Worm (Caenorhabditis elegans) whole organism, L1 larva: ENCODE results near the gene K06G5.3.

Source experiments
- C34B4.2 ChIP-seq: sonication (generic microtip); optimal IDR thresholded peaks from 2 replicates; lab custom pipeline; 2017; ENCODE audit warnings: mild to moderate bottlenecking, missing genetic modification characterization, missing compliant biosample characterization
- aha-1 ChIP-seq: fragments of 150-350 bp; optimal IDR thresholded peaks from 2 replicates; lab custom pipeline; 2014; ENCODE audit warnings: missing biosample characterization, missing genetic modification characterization
- blmp-1 ChIP-seq: fragments of 150-350 bp; optimal IDR thresholded peaks from 2 replicates; lab custom pipeline; 2014; ENCODE audit warnings: missing biosample characterization, missing genetic modification characterization
- ceh-8 ChIP-seq: fragments of 200-800 bp; sonication (Bioruptor generic); optimal IDR thresholded peaks from 2 replicates; lab custom pipeline; 2018; ENCODE audit warnings: mild to moderate bottlenecking, missing genetic modification characterization, moderate library complexity, missing compliant biosample characterization
- ceh-82 ChIP-seq, 3 experiments: fragments of 150-350 bp in 1 of 3; sonication (generic microtip) in 2 of 3; optimal IDR thresholded peaks; 2 replicates each; lab custom pipeline; 2014 to 2017; ENCODE audit warnings: missing biosample characterization in 3 of 3, missing genetic modification characterization in 3 of 3
- ceh-88 ChIP-seq: fragments of 200-800 bp; sonication (Bioruptor generic); IDR thresholded peaks from 2 replicates; pipeline ENCODE4 v1.3.6; 2022; ENCODE audit warnings: missing genetic modification characterization, missing compliant biosample characterization
- ces-1 ChIP-seq: fragments of 150-350 bp; optimal IDR thresholded peaks from 2 replicates; lab custom pipeline; 2014; ENCODE audit warnings: missing biosample characterization, missing genetic modification reagents, missing genetic modification characterization
- dpl-1 ChIP-seq, 3 experiments: fragments of 150-350 bp in 2 of 3; sonication (generic microtip) in 1 of 3; optimal IDR thresholded peaks; 2 replicates each; lab custom pipeline; 2014 to 2017; ENCODE audit warnings: missing biosample characterization in 3 of 3, missing genetic modification characterization in 3 of 3, missing genetic modification reagents in 3 of 3
- dsc-1 ChIP-seq: sonication (generic microtip); optimal IDR thresholded peaks from 2 replicates; lab custom pipeline; 2016; ENCODE audit warnings: mild to moderate bottlenecking, missing genetic modification characterization, missing compliant biosample characterization
- efl-1 ChIP-seq, 4 experiments: fragments of 150-350 bp; optimal IDR thresholded peaks in 3 of 4; peaks in 1 of 4; 1 replicate in 1 of 4; 2 replicates in 3 of 4; lab custom pipeline; 2014; ENCODE audit warnings: missing biosample characterization in 2 of 4, missing genetic modification characterization in 2 of 4, missing genetic modification reagents in 2 of 4
- egl-27 ChIP-seq, 2 experiments: fragments of 150-350 bp in 1 of 2; sonication (generic microtip); optimal IDR thresholded peaks; 3 replicates each; lab custom pipeline; 2017 to 2018; ENCODE audit warnings: missing biosample characterization in 2 of 2, missing genetic modification characterization in 2 of 2, missing genetic modification reagents in 2 of 2
- elt-2 ChIP-seq: sonication (generic microtip); optimal IDR thresholded peaks from 2 replicates; lab custom pipeline; 2016; ENCODE audit warnings: missing genetic modification characterization, mild to moderate bottlenecking, inconsistent platforms, missing compliant biosample characterization, missing genetic modification reagents
- elt-3 ChIP-seq, 6 experiments: fragments of 150-350 bp in 1 of 6; sonication (generic microtip); optimal IDR thresholded peaks; 2 replicates each; lab custom pipeline; 2017 to 2018; ENCODE audit warnings: missing biosample characterization in 6 of 6, missing genetic modification characterization in 6 of 6, inconsistent platforms in 1 of 6
- fkh-10 ChIP-seq: sonication (generic microtip); optimal IDR thresholded peaks from 2 replicates; lab custom pipeline; 2017; ENCODE audit warnings: missing biosample characterization, missing genetic modification reagents, missing genetic modification characterization
- grh-1 ChIP-seq: fragments of 200-800 bp; sonication (Bioruptor generic); IDR thresholded peaks from 2 replicates; pipeline ENCODE4 v1.3.6; 2022; ENCODE audit warnings: missing genetic modification reagents, missing genetic modification characterization, missing compliant biosample characterization
- hlh-17 ChIP-seq: fragments of 200-800 bp; sonication (Bioruptor generic); optimal IDR thresholded peaks from 2 replicates; lab custom pipeline; 2018; ENCODE audit warnings: missing genetic modification characterization, mild to moderate bottlenecking, missing compliant biosample characterization, moderate library complexity, borderline replicate concordance
- hlh-4 ChIP-seq: sonication (generic microtip); optimal IDR thresholded peaks from 2 replicates; lab custom pipeline; 2016; ENCODE audit warnings: mild to moderate bottlenecking, missing genetic modification characterization, missing compliant biosample characterization
- irx-1 ChIP-seq: sonication (generic microtip); optimal IDR thresholded peaks from 2 replicates; lab custom pipeline; 2016; ENCODE audit warnings: missing genetic modification characterization, missing compliant biosample characterization
- isw-1 ChIP-seq: fragments of 200-800 bp; sonication (Bioruptor generic); IDR thresholded peaks from 2 replicates; pipeline ENCODE4 v1.3.6; 2022; ENCODE audit warnings: missing genetic modification characterization, missing compliant biosample characterization
- lin-14 ChIP-seq: fragments of 200-800 bp; sonication (Bioruptor generic); optimal IDR thresholded peaks from 2 replicates; lab custom pipeline; 2018; ENCODE audit warnings: mild to moderate bottlenecking, missing genetic modification characterization, moderate library complexity, missing compliant biosample characterization
- lin-35 ChIP-seq, 2 experiments: fragments of 150-350 bp; optimal IDR thresholded peaks; 2 replicates each; lab custom pipeline; 2014; ENCODE audit warnings: missing biosample characterization in 2 of 2, missing genetic modification characterization in 2 of 2, missing genetic modification reagents in 2 of 2
- lin-39 ChIP-seq: fragments of 150-350 bp; optimal IDR thresholded peaks from 2 replicates; lab custom pipeline; 2014; ENCODE audit warnings: missing biosample characterization, missing genetic modification reagents, missing genetic modification characterization
- lir-3 ChIP-seq: sonication (generic microtip); optimal IDR thresholded peaks from 2 replicates; lab custom pipeline; 2016; ENCODE audit warnings: mild to moderate bottlenecking, missing genetic modification characterization, moderate library complexity, missing compliant biosample characterization; ENCODE audit not compliant: poor library complexity
- lsy-2 ChIP-seq, 2 experiments: fragments of 150-350 bp; optimal IDR thresholded peaks; 2 replicates each; lab custom pipeline; 2014; ENCODE audit warnings: missing biosample characterization in 2 of 2, missing genetic modification characterization in 2 of 2
- mdl-1 ChIP-seq, 2 experiments: fragments of 150-350 bp; optimal IDR thresholded peaks; 2 replicates each; lab custom pipeline; 2014 to 2017; ENCODE audit warnings: missing biosample characterization in 2 of 2, missing genetic modification characterization in 2 of 2, inconsistent platforms in 1 of 2
- mef-2 ChIP-seq: fragments of 150-350 bp; optimal IDR thresholded peaks from 2 replicates; lab custom pipeline; 2014; ENCODE audit warnings: missing biosample characterization, missing genetic modification characterization
- mep-1 ChIP-seq: fragments of 150-350 bp; optimal IDR thresholded peaks from 2 replicates; lab custom pipeline; 2014; ENCODE audit warnings: missing biosample characterization, missing genetic modification characterization
- nhr-19 ChIP-seq: fragments of 200-800 bp; sonication (Bioruptor generic); conservative IDR thresholded peaks from 2 replicates; pipeline ENCODE4 v1.3.6; 2022; ENCODE audit warnings: missing genetic modification characterization, missing compliant biosample characterization
- nhr-20 ChIP-seq: sonication (generic microtip); optimal IDR thresholded peaks from 2 replicates; lab custom pipeline; 2016; ENCODE audit warnings: mild to moderate bottlenecking, missing genetic modification characterization, missing compliant biosample characterization
- nhr-237 ChIP-seq: fragments of 150-350 bp; optimal IDR thresholded peaks from 2 replicates; lab custom pipeline; 2014; ENCODE audit warnings: missing biosample characterization, missing genetic modification characterization
- nhr-28 ChIP-seq: fragments of 150-350 bp; optimal IDR thresholded peaks from 2 replicates; lab custom pipeline; 2014; ENCODE audit warnings: missing biosample characterization, missing genetic modification characterization
- nhr-47 ChIP-seq: sonication (generic microtip); optimal IDR thresholded peaks from 2 replicates; lab custom pipeline; 2016; ENCODE audit warnings: mild to moderate bottlenecking, missing genetic modification characterization, moderate library complexity, missing compliant biosample characterization
- nhr-71 ChIP-seq: sonication (generic microtip); optimal IDR thresholded peaks from 2 replicates; lab custom pipeline; 2016; ENCODE audit warnings: mild to moderate bottlenecking, missing genetic modification characterization, moderate library complexity, missing compliant biosample characterization
- nhr-85 ChIP-seq: sonication (generic microtip); peaks from one replicate; lab custom pipeline; 2016; ENCODE audit warnings: missing genetic modification characterization, inconsistent platforms, missing compliant biosample characterization
- pag-3 ChIP-seq: sonication (generic microtip); optimal IDR thresholded peaks from 2 replicates; lab custom pipeline; 2017; ENCODE audit warnings: missing genetic modification characterization, mild to moderate bottlenecking, missing compliant biosample characterization, antibody characterized with exemption, borderline replicate concordance; ENCODE audit not compliant: insufficient read depth
- rnt-1 ChIP-seq: sonication (generic microtip); optimal IDR thresholded peaks from 2 replicates; lab custom pipeline; 2016; ENCODE audit warnings: mild to moderate bottlenecking, missing genetic modification characterization, moderate library complexity, missing compliant biosample characterization
- snu-23 ChIP-seq: sonication (generic microtip); optimal IDR thresholded peaks from 2 replicates; lab custom pipeline; 2016; ENCODE audit warnings: missing genetic modification characterization, missing compliant biosample characterization
- swsn-7 ChIP-seq: sonication (generic microtip); optimal IDR thresholded peaks from 2 replicates; lab custom pipeline; 2016; ENCODE audit warnings: missing genetic modification characterization, missing compliant biosample characterization
- zag-1 ChIP-seq: fragments of 150-350 bp; optimal IDR thresholded peaks from 2 replicates; lab custom pipeline; 2014; ENCODE audit warnings: missing biosample characterization, missing genetic modification characterization
- zip-4 ChIP-seq: fragments of 200-800 bp; sonication (Bioruptor generic); optimal IDR thresholded peaks from 2 replicates; lab custom pipeline; 2018; ENCODE audit warnings: mild to moderate bottlenecking, missing genetic modification characterization, moderate library complexity, missing compliant biosample characterization
- ztf-11 ChIP-seq, 2 experiments: sonication (generic microtip); optimal IDR thresholded peaks; 2 replicates each; lab custom pipeline; 2016 to 2017; ENCODE audit warnings: missing genetic modification characterization in 2 of 2, missing biosample characterization in 1 of 2, missing compliant biosample characterization in 1 of 2
- ztf-4 ChIP-seq: fragments of 150-350 bp; optimal IDR thresholded peaks from 2 replicates; lab custom pipeline; 2014; ENCODE audit warnings: missing biosample characterization, missing genetic modification characterization

The K06G5.3 gene

DNA sequence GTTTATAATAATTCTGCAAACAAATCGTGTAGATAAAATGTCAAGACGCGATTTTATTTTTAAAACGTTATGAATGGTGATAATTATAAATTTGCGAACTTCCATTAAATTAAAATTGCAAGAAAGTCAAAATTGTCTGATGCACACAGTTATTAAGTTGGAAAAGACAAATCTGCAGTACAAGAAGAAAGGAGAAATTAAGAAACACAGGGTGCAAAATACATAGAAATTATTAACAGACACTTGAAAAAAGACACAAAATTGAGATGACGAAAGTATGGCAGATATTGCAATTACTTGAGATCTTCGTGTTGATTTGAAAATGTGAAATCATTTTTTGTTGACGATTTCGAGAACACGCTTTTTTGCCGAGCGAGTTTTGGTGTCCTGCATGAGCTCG lies 18.5 kb upstream of the K06G5.3 start:
- TF ChIP-seq nhr-85 (tag; lab: Kevin White, UChicago): no peak
- no peak for TF ChIP-seq lir-3
- no peak for TF ChIP-seq dsc-1 (tag; lab: Kevin White, UChicago)
- TF ChIP-seq zag-1 (tag; lab: Kevin White, UChicago): no peak
- TF ChIP-seq lin-39: no peak
- no peak for TF ChIP-seq isw-1 (GFP tag; lab: Robert Waterston, UW)
- no peak for TF ChIP-seq ztf-11 (tag; optimal IDR thresholded peaks at IDR 0.05; lab: Kevin White, UChicago)
- TF ChIP-seq elt-2 (tag; lab: Kevin White, UChicago): no peak
- no peak for TF ChIP-seq ces-1 (GFP tag; lab: Kevin White, UChicago)
- TF ChIP-seq pag-3 (tag; lab: Kevin White, UChicago): no peak
- no peak for TF ChIP-seq C34B4.2 (tag; lab: Kevin White, UChicago)
- no peak for TF ChIP-seq egl-27 (tag; optimal IDR thresholded peaks at IDR 0.05; lab: Kevin White, UChicago)
- TF ChIP-seq nhr-71 (tag; lab: Kevin White, UChicago): no peak
- no peak for TF ChIP-seq ceh-88 (GFP tag; lab: Robert Waterston, UW)
- TF ChIP-seq irx-1 (tag; lab: Kevin White, UChicago): no peak
- no peak for TF ChIP-seq zip-4 (GFP tag; lab: Kevin White, UChicago)
- TF ChIP-seq, all 84 proteins: peak for 0

- TF ChIP-seq ceh-8 (GFP tag; lab: Kevin White, UChicago) (no peak), mep-1 (no peak), dsc-1 (tag; lab: Kevin White, UChicago) (no peak), grh-1 (GFP tag; lab: Robert Waterston, UW) (no peak), hlh-17 (no peak), fkh-10 (GFP tag; lab: Kevin White, UChicago) (no peak), hlh-4 (tag; lab: Kevin White, UChicago) (no peak), irx-1 (tag; lab: Kevin White, UChicago) (no peak), nhr-237 (tag; lab: Kevin White, UChicago) (no peak), nhr-19 (GFP tag; lab: Robert Waterston, UW) (no peak), ztf-4 (tag; lab: Kevin White, UChicago) (no peak)
These were observed 17.1 kb upstream of the K06G5.3 start for ce11 chrX:14240205-14240604.

DNA sequence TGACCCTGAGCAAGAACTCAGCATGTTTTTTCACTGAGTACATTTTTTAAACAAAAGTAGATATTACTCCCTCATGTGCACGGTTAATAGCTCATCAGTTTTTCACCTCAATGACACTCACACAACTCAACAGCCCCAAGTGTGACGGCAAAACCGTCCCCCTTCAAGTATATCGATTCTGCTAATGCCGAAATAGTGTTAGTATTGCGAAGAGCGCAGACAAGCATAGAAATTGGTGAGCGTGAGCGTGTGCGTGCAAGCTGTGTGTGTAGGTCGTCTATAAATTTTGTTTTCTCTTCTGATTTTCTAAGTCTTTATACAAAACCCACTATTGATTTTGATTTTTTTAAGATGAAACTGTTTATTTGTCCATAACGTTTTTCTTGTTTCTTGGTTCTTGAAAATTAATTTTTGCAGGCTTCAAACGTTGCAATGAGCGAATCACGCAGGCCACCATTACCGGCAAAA lies 15.3 kb upstream of the K06G5.3 start, which contains the start of gene K04C1.2:
K04C1.2 (plus strand) TSS at position 418 of the 468 bp plus-strand sequence.
- peak in 1 of 6 experiments; percentile 5 for TF ChIP-seq elt-3 (tag; optimal IDR thresholded peaks at IDR 0.05; lab: Kevin White, UChicago)
- TF ChIP-seq ceh-8 (GFP tag; lab: Kevin White, UChicago): no peak
- TF ChIP-seq nhr-237 (tag; lab: Kevin White, UChicago): no peak
- TF ChIP-seq aha-1: no peak
- peak; percentile 52 for TF ChIP-seq lin-14 (GFP tag; lab: Kevin White, UChicago)
- peak; percentile 24 for TF ChIP-seq nhr-20 (tag; lab: Kevin White, UChicago)
- TF ChIP-seq nhr-47: peak; percentile 6
- TF ChIP-seq nhr-28 (tag; lab: Kevin White, UChicago): no peak
- TF ChIP-seq lin-35 (GFP tag; optimal IDR thresholded peaks at IDR 0.05; lab: Kevin White, UChicago): peak; percentile 32 to 68
- peak in 1 of 3 experiments; percentile 52 for TF ChIP-seq ceh-82 (tag; optimal IDR thresholded peaks at IDR 0.05; lab: Kevin White, UChicago)
- TF ChIP-seq efl-1 (optimal IDR thresholded peaks at IDR 0.05; lab: Kevin White, UChicago): peak; percentile 10 to 20
- peak in 1 of 2 experiments; percentile 33 for TF ChIP-seq efl-1 (GFP tag; optimal IDR thresholded peaks at IDR 0.05 in 1 of 2; lab: Kevin White, UChicago)
- TF ChIP-seq mef-2 (tag; lab: Kevin White, UChicago): no peak
- TF ChIP-seq hlh-4 (tag; lab: Kevin White, UChicago): no peak
- TF ChIP-seq blmp-1: peak; percentile 20
- TF ChIP-seq dpl-1 (GFP tag; optimal IDR thresholded peaks at IDR 0.05; lab: Kevin White, UChicago): peak in 1 of 3 experiments; percentile 35
- TF ChIP-seq nhr-71 (tag; lab: Kevin White, UChicago): peak; percentile 33
- TF ChIP-seq swsn-7: peak; percentile 24
- TF ChIP-seq mep-1: peak; percentile 38
- TF ChIP-seq mdl-1 (tag; optimal IDR thresholded peaks at IDR 0.05; lab: Kevin White, UChicago): peak in 1 of 2 experiments; percentile 22
- TF ChIP-seq snu-23 (GFP tag; lab: Kevin White, UChicago): peak; percentile 59
- TF ChIP-seq lsy-2 (tag; optimal IDR thresholded peaks at IDR 0.05; lab: Kevin White, UChicago): peak; percentile 36 to 38
- TF ChIP-seq rnt-1 (tag; lab: Kevin White, UChicago): peak; percentile 52
